Fruit fly (Drosophila melanogaster) Kc167 (cell line): ENCODE measurements around the gene CG4751.

Source experiments
- Sin3A ChIP-seq: fragments of >200 bp; optimal IDR thresholded peaks from 2 replicates; lab custom pipeline; 2018; ENCODE audit warnings: missing external identifiers
- h ChIP-seq: fragments of >200 bp; optimal IDR thresholded peaks from 3 replicates; lab custom pipeline; 2018; ENCODE audit warnings: missing external identifiers
- insv ChIP-seq: fragments of >200 bp; optimal IDR thresholded peaks from 3 replicates; lab custom pipeline; 2018; ENCODE audit warnings: missing external identifiers
- psq ChIP-seq: fragments of >200 bp; optimal IDR thresholded peaks from 2 replicates; lab custom pipeline; 2017; ENCODE audit warnings: missing external identifiers
- ttk ChIP-seq: sonication (Bioruptor generic); optimal IDR thresholded peaks from 2 replicates; lab custom pipeline; 2017; ENCODE audit warnings: missing external identifiers

DNA sequence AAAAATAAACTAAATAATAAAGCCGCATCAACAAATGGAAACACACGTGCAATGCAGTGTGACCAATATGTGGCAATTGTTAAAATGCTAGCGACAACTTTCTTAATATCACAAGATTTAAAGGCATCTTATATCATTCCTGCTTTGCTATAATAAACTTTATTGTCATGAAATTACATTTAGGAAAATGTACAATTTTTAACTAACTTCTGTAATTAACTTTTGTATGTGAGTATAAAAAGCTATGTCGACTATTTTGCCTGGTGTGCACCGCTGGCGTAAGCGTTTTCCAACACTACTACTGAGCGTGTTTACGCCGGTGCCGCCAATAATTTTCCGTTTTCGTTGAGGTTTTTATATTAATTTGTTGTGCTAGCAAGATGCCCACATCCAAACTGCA lies 7.0 kb upstream of the CG4751 start, which contains the start of the genes Csl4 and Nup160:
- TF ChIP-seq h (lab: Kevin White, UChicago) (no peak), insv (lab: Kevin White, UChicago) (no peak), ttk (lab: Kevin White, UChicago) (no peak), psq (lab: Kevin White, UChicago) (no peak), Sin3A (lab: Kevin White, UChicago) (no peak)
